Fruit fly (Drosophila melanogaster) whole organism, adult: ENCODE measurements around the gene mah.

Experiments
- CG11617 ChIP-seq: fragments of 200-800 bp; sonication (Bioruptor generic); optimal IDR thresholded peaks from 2 replicates; lab custom pipeline; 2017; ENCODE audit warnings: mild to moderate bottlenecking, missing biosample characterization, missing genetic modification reagents, missing genetic modification characterization
- CG12768 ChIP-seq: fragments of 200-800 bp; sonication (Bioruptor generic); optimal IDR thresholded peaks from 2 replicates; lab custom pipeline; 2017; ENCODE audit warnings: missing biosample characterization, missing genetic modification characterization, mild to moderate bottlenecking, moderate library complexity, missing genetic modification reagents
- CG14711 ChIP-seq: fragments of 200-800 bp; sonication (Bioruptor generic); optimal IDR thresholded peaks from 2 replicates; lab custom pipeline; 2018; ENCODE audit warnings: missing biosample characterization, mild to moderate bottlenecking, missing genetic modification characterization, moderate library complexity
- CG5204 ChIP-seq: fragments of 200-800 bp; sonication (Bioruptor generic); optimal IDR thresholded peaks from 2 replicates; lab custom pipeline; 2016; ENCODE audit warnings: missing biosample characterization, missing genetic modification characterization
- CG7045 ChIP-seq: fragments of 200-800 bp; sonication (Bioruptor generic); optimal IDR thresholded peaks from 2 replicates; lab custom pipeline; 2017; ENCODE audit warnings: missing biosample characterization, mild to moderate bottlenecking, missing genetic modification characterization
- CG7101 ChIP-seq: fragments of 200-800 bp; sonication (Bioruptor generic); optimal IDR thresholded peaks from 2 replicates; lab custom pipeline; 2018; ENCODE audit warnings: missing biosample characterization, mild to moderate bottlenecking, missing genetic modification characterization, moderate library complexity
- Clk ChIP-seq: fragments of 200-800 bp; sonication (Bioruptor generic); optimal IDR thresholded peaks from 2 replicates; lab custom pipeline; 2017; ENCODE audit warnings: missing biosample characterization, missing genetic modification characterization
- Mnt ChIP-seq: fragments of 200-800 bp; sonication (Bioruptor generic); optimal IDR thresholded peaks from 2 replicates; lab custom pipeline; 2016; ENCODE audit warnings: missing biosample characterization, mild to moderate bottlenecking, missing genetic modification characterization
- bab1 ChIP-seq: fragments of 200-800 bp; sonication (Bioruptor generic); optimal IDR thresholded peaks from 3 replicates; lab custom pipeline; 2019; ENCODE audit warnings: missing biosample characterization, mild to moderate bottlenecking, missing genetic modification characterization, moderate library complexity
- cic ChIP-seq: fragments of 200-800 bp; sonication (Bioruptor generic); optimal IDR thresholded peaks from 2 replicates; lab custom pipeline; 2017; ENCODE audit warnings: missing biosample characterization, mild to moderate bottlenecking, missing genetic modification characterization, moderate library complexity
- kay ChIP-seq: fragments of 200-800 bp; sonication (Bioruptor generic); peaks from one replicate; lab custom pipeline; 2016; ENCODE audit warnings: missing biosample characterization, missing genetic modification characterization, borderline replicate concordance
- pad ChIP-seq: fragments of 200-800 bp; sonication (Bioruptor generic); optimal IDR thresholded peaks from 3 replicates; lab custom pipeline; 2017; ENCODE audit warnings: missing biosample characterization, missing genetic modification characterization, mild to moderate bottlenecking, moderate library complexity, missing genetic modification reagents
- toe ChIP-seq: fragments of 200-800 bp; sonication (Bioruptor generic); optimal IDR thresholded peaks from 2 replicates; lab custom pipeline; 2016; ENCODE audit warnings: missing biosample characterization, missing genetic modification characterization

dm6 chr3R:24976144-24976543 lies 28.7 kb downstream of the mah start:
- TF ChIP-seq bab1 (GFP tag; lab: Kevin White, UChicago), result no peak
- no peak for TF ChIP-seq Clk
- no peak for TF ChIP-seq kay (GFP tag; lab: Kevin White, UChicago)
- no peak for TF ChIP-seq CG7101
- no peak for TF ChIP-seq CG11617 (GFP tag; lab: Kevin White, UChicago)
- TF ChIP-seq Mnt (GFP tag; lab: Kevin White, UChicago), result no peak
- TF ChIP-seq toe (GFP tag; lab: Kevin White, UChicago), result no peak
- TF ChIP-seq CG14711, result no peak
- no peak for TF ChIP-seq CG5204
- no peak for TF ChIP-seq cic (GFP tag; lab: Kevin White, UChicago)
- TF ChIP-seq CG7045 (GFP tag; lab: Kevin White, UChicago), result no peak
- TF ChIP-seq CG12768 (GFP tag; lab: Kevin White, UChicago), result no peak
- no peak for TF ChIP-seq pad
